Fruit fly (Drosophila melanogaster) whole organism, pupa: Measurements from ENCODE around the gene cDIP.
A peak's percentile ranks its signal among the peaks of the same experiment; 100 is the strongest.

ENCODE experiments used
- CG10348 ChIP-seq: fragments of 200-800 bp; sonication (Bioruptor generic); IDR thresholded peaks from 2 replicates; pipeline ENCODE4 v1.3.6; 2022; ENCODE audit warnings: missing biosample characterization, missing genetic modification characterization
- CG12605 ChIP-seq: fragments of 200-800 bp; sonication (Bioruptor generic); IDR thresholded peaks from 2 replicates; pipeline ENCODE4 v1.3.6; 2022; ENCODE audit warnings: missing biosample characterization, missing genetic modification characterization
- CG13204 ChIP-seq: fragments of 200-800 bp; sonication (Bioruptor generic); optimal IDR thresholded peaks from 2 replicates; lab custom pipeline; 2018; ENCODE audit warnings: missing biosample characterization, mild to moderate bottlenecking, missing genetic modification characterization, moderate library complexity
- CG14655 ChIP-seq: fragments of 200-800 bp; sonication (Bioruptor generic); optimal IDR thresholded peaks from 3 replicates; lab custom pipeline; 2017; ENCODE audit warnings: mild to moderate bottlenecking, missing biosample characterization, missing genetic modification reagents, missing genetic modification characterization
- CG15710 ChIP-seq: fragments of 200-800 bp; sonication (Bioruptor generic); optimal IDR thresholded peaks from 2 replicates; lab custom pipeline; 2018; ENCODE audit warnings: missing biosample characterization, mild to moderate bottlenecking, missing genetic modification characterization, moderate library complexity
- CG17806 ChIP-seq: fragments of 200-800 bp; sonication (Bioruptor generic); optimal IDR thresholded peaks from 2 replicates; lab custom pipeline; 2018; ENCODE audit warnings: missing biosample characterization, mild to moderate bottlenecking, missing genetic modification characterization, moderate library complexity
- CG32121 ChIP-seq: fragments of 200-800 bp; sonication (Bioruptor generic); IDR thresholded peaks from 2 replicates; pipeline ENCODE4 v1.3.6; 2022; ENCODE audit warnings: missing biosample characterization, missing genetic modification characterization
- CG34367 ChIP-seq: fragments of 200-800 bp; sonication (Bioruptor generic); optimal IDR thresholded peaks from 2 replicates; lab custom pipeline; 2018; ENCODE audit warnings: missing biosample characterization, mild to moderate bottlenecking, missing genetic modification characterization
- CG4496 ChIP-seq: fragments of 200-800 bp; sonication (Bioruptor generic); IDR thresholded peaks from 3 replicates; pipeline ENCODE4 v1.3.6; 2022; ENCODE audit warnings: missing biosample characterization, missing genetic modification characterization
- CG8159 ChIP-seq: fragments of 200-800 bp; sonication (Bioruptor generic); optimal IDR thresholded peaks from 3 replicates; lab custom pipeline; 2018; ENCODE audit warnings: missing biosample characterization, mild to moderate bottlenecking, missing genetic modification characterization, moderate library complexity
- CG8301 ChIP-seq: fragments of 200-800 bp; sonication (Bioruptor generic); optimal IDR thresholded peaks from 2 replicates; lab custom pipeline; 2018; ENCODE audit warnings: missing biosample characterization, mild to moderate bottlenecking, missing genetic modification characterization
- CG9948 ChIP-seq: fragments of 200-800 bp; sonication (Bioruptor generic); optimal IDR thresholded peaks from 2 replicates; lab custom pipeline; 2018; ENCODE audit warnings: missing biosample characterization, mild to moderate bottlenecking, missing genetic modification characterization, moderate library complexity
- D1 ChIP-seq: fragments of 200-800 bp; sonication (Bioruptor generic); optimal IDR thresholded peaks from 2 replicates; lab custom pipeline; 2018; ENCODE audit warnings: missing biosample characterization, mild to moderate bottlenecking, missing genetic modification characterization, moderate library complexity
- EcR ChIP-seq: fragments of 200-800 bp; sonication (Bioruptor generic); optimal IDR thresholded peaks from 3 replicates; lab custom pipeline; 2019; ENCODE audit warnings: missing biosample characterization, missing genetic modification characterization, mild to moderate bottlenecking, moderate library complexity, missing genetic modification reagents
- Ets98B ChIP-seq: fragments of 200-800 bp; sonication (Bioruptor generic); IDR thresholded peaks from 2 replicates; pipeline ENCODE4 v1.3.6; 2022; ENCODE audit warnings: missing biosample characterization, missing genetic modification characterization
- Pif1A ChIP-seq: fragments of 200-800 bp; sonication (Bioruptor generic); optimal IDR thresholded peaks from 3 replicates; lab custom pipeline; 2016; ENCODE audit warnings: missing biosample characterization, missing genetic modification characterization
- Pif1B ChIP-seq: fragments of 200-800 bp; sonication (Bioruptor generic); optimal IDR thresholded peaks from 3 replicates; lab custom pipeline; 2016; ENCODE audit warnings: missing biosample characterization, missing genetic modification characterization
- Snoo ChIP-seq: fragments of 200-800 bp; sonication (Bioruptor generic); optimal IDR thresholded peaks from 3 replicates; lab custom pipeline; 2017; ENCODE audit warnings: missing biosample characterization, mild to moderate bottlenecking, missing genetic modification characterization, inconsistent platforms
- fd96Ca ChIP-seq: fragments of 200-800 bp; sonication (Bioruptor generic); IDR thresholded peaks from 3 replicates; pipeline ENCODE4 v1.3.6; 2022; ENCODE audit warnings: missing biosample characterization, missing genetic modification characterization
- gl ChIP-seq: fragments of 200-800 bp; sonication (Bioruptor generic); optimal IDR thresholded peaks from 2 replicates; lab custom pipeline; 2018; ENCODE audit warnings: missing biosample characterization, mild to moderate bottlenecking, missing genetic modification characterization
- rn ChIP-seq: fragments of 200-800 bp; sonication (Bioruptor generic); IDR thresholded peaks from 2 replicates; pipeline ENCODE4 v1.3.6; 2022; ENCODE audit warnings: missing biosample characterization, missing genetic modification characterization

Gene cDIP

dm6 chr3R:21187394-21188392 is 26.8 kb upstream of the cDIP start:
- TF ChIP-seq Ets98B (GFP tag; lab: Robert Waterston, UW) (no peak), CG9948 (tag; lab: Kevin White, UChicago) (no peak), CG4496 (no peak), CG15710 (tag; lab: Kevin White, UChicago) (no peak)

- TF ChIP-seq CG12605 (GFP tag; lab: Robert Waterston, UW) = peak; percentile 67
- TF ChIP-seq Pif1B (GFP tag; lab: Kevin White, UChicago) = no peak
- TF ChIP-seq Pif1A (GFP tag; lab: Kevin White, UChicago) = peak; percentile 59
- TF ChIP-seq CG34367 (tag; lab: Kevin White, UChicago) = no peak
- TF ChIP-seq CG14655 = peak; percentile 52
- no peak for TF ChIP-seq fd96Ca (GFP tag; lab: Robert Waterston, UW)
- TF ChIP-seq EcR = peak; percentile 56
- no peak for TF ChIP-seq CG10348 (GFP tag; lab: Robert Waterston, UW)
- peak; percentile 32 for TF ChIP-seq CG15710 (tag; lab: Kevin White, UChicago)
- no peak for TF ChIP-seq CG32121 (GFP tag; lab: Robert Waterston, UW)
- TF ChIP-seq rn (GFP tag; lab: Robert Waterston, UW) = no peak
- TF ChIP-seq CG9948 (tag; lab: Kevin White, UChicago) = peak; percentile 27
- TF ChIP-seq CG8159 = peak; percentile 48
- TF ChIP-seq D1 (tag; lab: Kevin White, UChicago) = no peak
- TF ChIP-seq CG17806 = peak; percentile 8
- no peak for TF ChIP-seq Ets98B (GFP tag; lab: Robert Waterston, UW)
- no peak for TF ChIP-seq gl (tag; lab: Kevin White, UChicago)
- no peak for TF ChIP-seq CG4496
- TF ChIP-seq CG8301 (tag; lab: Kevin White, UChicago) = peak; percentile 19
- TF ChIP-seq Snoo (tag; lab: Kevin White, UChicago) = peak; percentile 48
- TF ChIP-seq CG13204 (GFP tag; lab: Kevin White, UChicago) = no peak
These were observed 25.9 kb upstream of the cDIP start for dm6 chr3R:21186606-21187393.

dm6 chr3R:21185655-21186054 is 24.8 kb upstream of the cDIP start:
- no peak for TF ChIP-seq gl (tag; lab: Kevin White, UChicago)
- no peak for TF ChIP-seq rn (GFP tag; lab: Robert Waterston, UW)
- no peak for TF ChIP-seq CG9948 (tag; lab: Kevin White, UChicago)
- TF ChIP-seq CG8301 (tag; lab: Kevin White, UChicago) = no peak
- no peak for TF ChIP-seq Pif1B (GFP tag; lab: Kevin White, UChicago)
- no peak for TF ChIP-seq fd96Ca (GFP tag; lab: Robert Waterston, UW)
- TF ChIP-seq CG4496 = no peak
- no peak for TF ChIP-seq EcR
- no peak for TF ChIP-seq CG10348 (GFP tag; lab: Robert Waterston, UW)
- no peak for TF ChIP-seq CG34367 (tag; lab: Kevin White, UChicago)

- TF ChIP-seq CG12605 (GFP tag; lab: Robert Waterston, UW) = no peak; the same call in 1 of the 2 replicates
- TF ChIP-seq gl (tag; lab: Kevin White, UChicago) = no peak
- TF ChIP-seq CG32121 (GFP tag; lab: Robert Waterston, UW) = 0 out of 2 replicates have a peak, but pooled peaks have one; percentile 18
- TF ChIP-seq Snoo (tag; lab: Kevin White, UChicago) = peak; percentile 28
- TF ChIP-seq fd96Ca (GFP tag; lab: Robert Waterston, UW) = no peak
- no peak for TF ChIP-seq Pif1B (GFP tag; lab: Kevin White, UChicago)
- peak; percentile 26 for TF ChIP-seq CG17806
- TF ChIP-seq CG14655 = peak; percentile 35
- TF ChIP-seq CG13204 (GFP tag; lab: Kevin White, UChicago) = no peak
- peak; percentile 95 for TF ChIP-seq D1 (tag; lab: Kevin White, UChicago)
- TF ChIP-seq CG10348 (GFP tag; lab: Robert Waterston, UW) = no peak
- TF ChIP-seq Pif1A (GFP tag; lab: Kevin White, UChicago) = no peak
- peak; percentile 43; the same call in 1 of the 2 replicates for TF ChIP-seq Ets98B (GFP tag; lab: Robert Waterston, UW)
- TF ChIP-seq CG15710 (tag; lab: Kevin White, UChicago) = peak; percentile 10
- TF ChIP-seq CG9948 (tag; lab: Kevin White, UChicago) = no peak
- TF ChIP-seq CG4496 = peak; percentile 63; the same call in 2 of the 3 replicates
- no peak for TF ChIP-seq rn (GFP tag; lab: Robert Waterston, UW)
- peak; percentile 25 for TF ChIP-seq CG8159
- TF ChIP-seq EcR = peak; percentile 66
- TF ChIP-seq CG8301 (tag; lab: Kevin White, UChicago) = peak; percentile 22
- no peak for TF ChIP-seq CG34367 (tag; lab: Kevin White, UChicago)
These were observed 23.7 kb upstream of the cDIP start for dm6 chr3R:21184373-21185132.
